Fruit fly (Drosophila melanogaster): ENCODE measurements around the gene Sse.
A peak's percentile ranks its signal among the peaks of the same experiment; 100 is the strongest.

- no peak for TF ChIP-seq cnc (optimal IDR thresholded peaks at IDR 0.05)
- TF ChIP-seq Crg-1 (GFP tag; optimal IDR thresholded peaks at IDR 0.05) = no peak
- TF ChIP-seq CG7045 (GFP tag; optimal IDR thresholded peaks at IDR 0.05) = no peak
- no peak for TF ChIP-seq CG7101 (tag; optimal IDR thresholded peaks at IDR 0.05)
- TF ChIP-seq pad (GFP tag; optimal IDR thresholded peaks at IDR 0.05) = no peak
- TF ChIP-seq kay (GFP tag; ENCODE audit: borderline replicate concordance) = peak; percentile 67
- TF ChIP-seq bab1 (GFP tag; optimal IDR thresholded peaks at IDR 0.05) = no peak
- no peak for TF ChIP-seq CG12768 (GFP tag; optimal IDR thresholded peaks at IDR 0.05)
- no peak for TF ChIP-seq cic (GFP tag; optimal IDR thresholded peaks at IDR 0.05)
- TF ChIP-seq CG14711 (tag; optimal IDR thresholded peaks at IDR 0.05) = no peak
- no peak for TF ChIP-seq Mnt (GFP tag; optimal IDR thresholded peaks at IDR 0.05)
Observed at dm6 chr3L:5663876-5664718, 2.0 kb upstream of the Sse start, which contains the start of gene CG46320.

Data from whole organism, adult.